Worm (Caenorhabditis elegans): Measurements from ENCODE around the gene pmp-1.

Gene pmp-1

DNA sequence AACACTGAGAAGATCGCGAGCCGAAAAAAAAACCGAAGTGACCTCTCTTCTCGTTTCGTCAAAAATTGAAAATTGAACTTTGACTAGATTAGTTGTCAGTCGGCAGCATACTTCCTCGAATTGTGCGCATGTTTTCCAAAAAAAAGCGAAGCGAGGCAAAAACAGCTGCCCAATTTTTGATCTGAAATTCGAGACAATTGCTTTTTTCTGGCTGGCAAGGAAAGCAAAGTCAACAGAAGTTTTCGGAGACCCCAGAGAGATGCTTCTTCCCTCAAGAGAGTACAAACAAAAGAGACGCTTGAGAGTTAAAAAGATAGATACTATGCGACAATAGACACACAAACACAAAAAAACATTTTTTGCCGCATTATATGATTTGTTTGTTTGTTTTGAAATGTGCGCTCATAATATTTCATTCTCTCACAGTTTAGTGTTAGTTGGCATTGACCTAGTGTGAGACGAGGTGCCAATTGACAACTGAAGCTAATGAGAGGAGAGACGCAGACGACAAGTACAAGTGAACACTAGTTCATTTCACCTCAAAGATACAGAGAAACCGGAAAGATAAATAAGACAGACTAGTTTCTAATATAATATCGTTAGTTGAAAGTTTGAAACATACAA is 47.5 kb downstream of the pmp-1 start:
- no peak for TF ChIP-seq dao-5 (tag; optimal IDR thresholded peaks at IDR 0.05)

DNA sequence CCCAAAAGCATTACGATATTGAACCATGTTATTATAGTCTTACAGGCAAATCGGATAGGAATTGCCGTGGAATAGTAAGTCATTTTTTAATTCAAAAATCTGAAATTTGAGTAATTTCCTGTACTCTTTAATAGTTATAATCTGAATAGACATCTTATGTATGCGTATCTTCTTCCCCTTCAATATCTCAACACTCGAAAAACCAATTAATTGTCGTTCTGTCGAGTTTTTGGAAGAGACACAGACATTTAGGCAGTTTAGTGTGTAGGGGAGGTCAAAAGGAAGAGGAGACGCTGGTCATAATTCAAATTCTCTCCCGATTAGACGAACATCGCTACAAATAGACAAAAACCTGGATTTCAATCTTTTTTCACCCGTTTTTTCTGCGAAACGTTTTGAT is 48.1 kb downstream of the pmp-1 start:
- TF ChIP-seq dao-5 (tag; optimal IDR thresholded peaks at IDR 0.05) (no peak), W03F9.2 (tag; optimal IDR thresholded peaks at IDR 0.05) (no peak), him-1 (tag; optimal IDR thresholded peaks at IDR 0.05) (no peak)

ce11 chrII:6834582-6835058 is 48.9 kb downstream of the pmp-1 start, which contains the start of gene egl-27:
egl-27 (plus strand) TSS chrII:6835008.
- TF ChIP-seq him-1 (tag; optimal IDR thresholded peaks at IDR 0.05), result peak; percentile 12
- TF ChIP-seq W03F9.2 (tag; optimal IDR thresholded peaks at IDR 0.05), result no peak

ce11 chrII:6833781-6834339 is 49.7 kb downstream of the pmp-1 start:
- TF ChIP-seq W03F9.2 (tag; optimal IDR thresholded peaks at IDR 0.05), result no peak
- no peak for TF ChIP-seq dao-5 (tag; optimal IDR thresholded peaks at IDR 0.05)
- no peak for TF ChIP-seq him-1 (tag; optimal IDR thresholded peaks at IDR 0.05)

DNA sequence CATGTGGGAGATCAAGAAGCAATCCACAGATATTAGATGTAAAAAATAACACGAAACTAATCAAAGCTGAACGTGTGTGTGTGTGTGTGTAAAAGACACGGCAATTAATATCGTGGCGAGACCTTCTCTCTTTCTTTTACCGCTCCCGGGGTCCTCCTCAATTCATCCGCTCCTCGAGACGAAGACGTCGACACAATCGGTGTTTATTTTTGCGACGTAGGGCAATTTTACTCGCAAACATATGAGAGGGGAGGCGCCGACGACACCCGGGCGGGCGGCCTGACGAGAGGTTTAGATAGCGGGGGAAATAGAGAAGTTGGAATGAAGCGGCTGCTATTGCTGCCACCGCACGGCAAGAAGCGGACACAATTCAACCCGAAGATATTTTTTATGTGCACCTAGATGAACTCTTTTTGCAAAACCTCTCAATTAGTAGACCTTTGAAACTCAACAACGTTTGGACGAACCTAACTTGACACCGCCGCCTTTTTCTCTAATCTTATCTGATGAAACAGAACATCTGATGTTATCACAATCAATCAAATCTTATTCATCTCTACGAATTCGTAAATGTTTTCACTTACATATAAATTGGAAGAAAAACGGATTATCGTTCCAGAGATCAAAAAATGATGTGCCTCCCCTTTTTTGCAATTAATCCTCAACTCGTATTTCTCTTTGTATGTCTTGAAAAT is 50.7 kb downstream of the pmp-1 start:
- TF ChIP-seq him-1 (tag; optimal IDR thresholded peaks at IDR 0.05), result no peak
- no peak for TF ChIP-seq W03F9.2 (tag; optimal IDR thresholded peaks at IDR 0.05)
- TF ChIP-seq dao-5 (tag; optimal IDR thresholded peaks at IDR 0.05), result no peak

DNA sequence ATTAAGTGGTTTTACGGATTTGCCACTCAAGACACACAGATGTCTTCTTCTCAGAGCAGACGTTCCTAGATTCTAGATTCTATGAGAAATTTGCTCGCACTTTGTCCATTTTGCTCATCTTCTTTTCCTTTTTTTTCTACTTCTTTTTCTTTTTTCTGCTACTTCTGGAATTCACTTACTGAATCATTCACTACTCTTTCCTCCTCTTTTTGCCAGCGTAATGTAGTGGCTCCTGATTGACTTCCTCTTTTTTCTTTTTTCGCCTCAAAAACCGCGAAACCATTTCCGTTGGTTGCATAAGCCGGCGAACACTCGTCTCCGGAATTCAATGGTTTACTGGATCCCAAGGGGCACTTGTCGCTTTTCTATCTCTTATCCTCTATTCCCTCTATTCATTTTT is 51.3 kb downstream of the pmp-1 start:
- no peak for TF ChIP-seq W03F9.2 (tag; optimal IDR thresholded peaks at IDR 0.05)
- no peak for TF ChIP-seq dao-5 (tag; optimal IDR thresholded peaks at IDR 0.05)
- no peak for TF ChIP-seq him-1 (tag; optimal IDR thresholded peaks at IDR 0.05)

DNA sequence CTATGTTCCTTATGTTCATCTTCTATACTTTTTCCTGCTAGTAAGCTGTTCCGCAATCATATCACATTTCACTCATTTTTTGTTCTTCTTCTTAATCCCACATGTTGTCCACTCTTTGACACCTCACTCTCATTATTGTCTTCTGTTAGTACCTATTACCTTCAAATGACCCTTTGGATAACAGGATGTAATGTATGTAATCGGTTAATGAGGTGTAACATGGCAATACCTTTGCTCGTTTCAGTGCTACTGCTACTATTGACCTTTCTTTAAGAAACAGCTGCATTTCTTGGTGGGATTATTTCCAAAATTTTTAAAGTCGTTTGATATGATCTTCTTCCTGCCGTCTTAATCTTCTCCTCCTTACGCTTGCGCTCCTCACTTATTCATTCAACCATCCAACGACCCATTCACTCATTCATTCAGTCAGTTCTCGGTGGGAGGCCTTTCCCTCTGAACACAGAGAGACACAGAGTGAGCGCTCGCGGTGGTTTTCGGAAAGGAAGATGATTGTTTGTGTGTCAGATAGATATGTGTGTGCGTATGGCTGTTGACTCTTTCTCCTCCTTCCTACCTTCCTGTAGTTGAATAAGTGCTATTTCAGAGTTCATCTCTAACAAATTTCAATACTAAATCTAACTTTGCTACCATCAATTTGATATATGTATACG is 51.9 kb downstream of the pmp-1 start:
- no peak for TF ChIP-seq dao-5 (tag; optimal IDR thresholded peaks at IDR 0.05)
- TF ChIP-seq him-1 (tag; optimal IDR thresholded peaks at IDR 0.05), result no peak
- no peak for TF ChIP-seq W03F9.2 (tag; optimal IDR thresholded peaks at IDR 0.05)

DNA sequence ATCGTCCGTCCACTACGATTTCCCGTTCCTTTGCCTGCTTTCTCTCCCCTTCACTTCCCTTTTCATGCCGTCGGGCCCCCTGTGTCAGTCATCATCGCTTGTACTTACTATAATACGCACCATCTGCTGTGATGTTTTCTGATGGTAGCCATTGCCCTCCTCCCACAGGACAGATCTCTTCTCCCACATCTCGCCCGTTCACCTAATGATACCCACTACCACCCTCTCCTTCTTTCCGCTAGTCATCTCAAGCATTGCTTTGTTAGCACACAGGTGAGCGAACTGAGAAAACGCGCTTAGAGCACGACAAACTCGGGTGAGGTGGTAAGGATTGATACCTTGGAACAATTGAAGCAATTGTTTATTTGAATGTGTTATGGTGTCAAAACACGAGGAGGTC is 52.6 kb downstream of the pmp-1 start:
- TF ChIP-seq him-1 (tag; optimal IDR thresholded peaks at IDR 0.05) (no peak), W03F9.2 (tag; optimal IDR thresholded peaks at IDR 0.05) (no peak), dao-5 (tag; optimal IDR thresholded peaks at IDR 0.05) (no peak)
